Worm (Caenorhabditis elegans) whole organism, L4 larva: ENCODE results near the gene div-1.

Experiments
- F10B5.3 ChIP-seq: sonication (generic microtip); optimal IDR thresholded peaks from 2 replicates; lab custom pipeline; 2016; ENCODE audit warnings: mild to moderate bottlenecking, missing genetic modification characterization, missing compliant biosample characterization
- R02D3.7 ChIP-seq: fragments of 150-350 bp; sonication (generic microtip); optimal IDR thresholded peaks from 3 replicates; lab custom pipeline; 2014; ENCODE audit warnings: missing biosample characterization, missing genetic modification characterization
- Y5F2A.4 ChIP-seq: fragments of 200-800 bp; sonication (Bioruptor generic); optimal IDR thresholded peaks from 2 replicates; lab custom pipeline; 2018; ENCODE audit warnings: mild to moderate bottlenecking, missing genetic modification characterization, missing compliant biosample characterization
- aha-1 ChIP-seq: fragments of 150-350 bp; peaks from one replicate; lab custom pipeline; 2014; ENCODE audit warnings: missing biosample characterization, missing genetic modification characterization
- ama-1 ChIP-seq: fragments of 150-350 bp; optimal IDR thresholded peaks from 2 replicates; lab custom pipeline; 2014; ENCODE audit warnings: inconsistent platforms, mixed read lengths
- ceh-82 ChIP-seq: sonication (generic microtip); optimal IDR thresholded peaks from 2 replicates; lab custom pipeline; 2017; ENCODE audit warnings: missing biosample characterization, missing genetic modification characterization
- daf-16 ChIP-seq, 3 experiments: sonication (generic microtip); optimal IDR thresholded peaks; 2 replicates each; lab custom pipeline; 2016 to 2017; ENCODE audit warnings: missing genetic modification characterization in 3 of 3, missing genetic modification reagents in 3 of 3, mild to moderate bottlenecking in 2 of 3, missing compliant biosample characterization in 2 of 3, missing biosample characterization in 1 of 3, moderate library complexity in 1 of 3
- dmd-6 ChIP-seq: fragments of 200-800 bp; sonication (Bioruptor generic); IDR thresholded peaks from 2 replicates; pipeline ENCODE4 v1.3.6; 2022; ENCODE audit warnings: missing genetic modification reagents, missing genetic modification characterization, missing compliant biosample characterization
- dpl-1 ChIP-seq: fragments of 150-350 bp; optimal IDR thresholded peaks from 2 replicates; lab custom pipeline; 2014; ENCODE audit warnings: missing biosample characterization, missing genetic modification reagents, missing genetic modification characterization
- duxl-1 ChIP-seq: sonication (generic microtip); optimal IDR thresholded peaks from 2 replicates; lab custom pipeline; 2016; ENCODE audit warnings: mild to moderate bottlenecking, missing genetic modification characterization, moderate library complexity, missing compliant biosample characterization; ENCODE audit not compliant: poor library complexity
- dve-1 ChIP-seq: sonication (generic microtip); optimal IDR thresholded peaks from 2 replicates; lab custom pipeline; 2017; ENCODE audit warnings: antibody characterized with exemption, mild to moderate bottlenecking, missing genetic modification characterization, missing compliant biosample characterization; ENCODE audit not compliant: insufficient read depth
- gei-8 ChIP-seq: fragments of 200-800 bp; sonication (Bioruptor generic); optimal IDR thresholded peaks from 2 replicates; lab custom pipeline; 2018; ENCODE audit warnings: mild to moderate bottlenecking, missing genetic modification characterization, missing compliant biosample characterization
- hif-1 ChIP-seq, 2 experiments: sonication (generic microtip); optimal IDR thresholded peaks; 2 replicates each; lab custom pipeline; 2016 to 2017; ENCODE audit warnings: missing compliant biosample characterization in 2 of 2, missing genetic modification characterization in 2 of 2, missing genetic modification reagents in 2 of 2, missing genotype in 2 of 2, mild to moderate bottlenecking in 1 of 2
- hlh-11 ChIP-seq: fragments of 200-800 bp; sonication (Bioruptor generic); optimal IDR thresholded peaks from 2 replicates; lab custom pipeline; 2018; ENCODE audit warnings: mild to moderate bottlenecking, missing genetic modification characterization, missing compliant biosample characterization
- hlh-30 ChIP-seq: sonication (generic microtip); optimal IDR thresholded peaks from 2 replicates; lab custom pipeline; 2017; ENCODE audit warnings: antibody characterized with exemption, mild to moderate bottlenecking, missing genetic modification characterization, missing compliant biosample characterization; ENCODE audit not compliant: insufficient read depth
- lin-13 ChIP-seq: fragments of 150-350 bp; optimal IDR thresholded peaks from 2 replicates; lab custom pipeline; 2014; ENCODE audit warnings: missing biosample characterization, missing genetic modification reagents, missing genetic modification characterization
- lsy-2 ChIP-seq, 2 experiments: fragments of 150-350 bp in 1 of 2; sonication (generic microtip) in 1 of 2; optimal IDR thresholded peaks; 2 replicates each; lab custom pipeline; 2014 to 2017; ENCODE audit warnings: missing biosample characterization in 2 of 2, missing genetic modification characterization in 2 of 2
- mep-1 ChIP-seq: fragments of 150-350 bp; sonication (generic microtip); optimal IDR thresholded peaks from 3 replicates; lab custom pipeline; 2014; ENCODE audit warnings: missing biosample characterization, missing genetic modification characterization
- mes-2 ChIP-seq: sonication (generic microtip); optimal IDR thresholded peaks from 2 replicates; lab custom pipeline; 2016; ENCODE audit warnings: missing genotype, mild to moderate bottlenecking, missing genetic modification characterization, missing compliant biosample characterization; ENCODE audit not compliant: poor library complexity, severe bottlenecking
- mxl-2 ChIP-seq: fragments of 200-800 bp; sonication (Bioruptor generic); conservative IDR thresholded peaks from 2 replicates; pipeline ENCODE4 v1.3.6; 2022; ENCODE audit warnings: missing genetic modification reagents, missing genetic modification characterization, missing compliant biosample characterization
- mxl-3 ChIP-seq: fragments of 200-800 bp; sonication (Bioruptor generic); optimal IDR thresholded peaks from 2 replicates; lab custom pipeline; 2018; ENCODE audit warnings: mild to moderate bottlenecking, missing genetic modification characterization, missing compliant biosample characterization
- nhr-102 ChIP-seq: sonication (generic microtip); optimal IDR thresholded peaks from 2 replicates; lab custom pipeline; 2016; ENCODE audit warnings: mild to moderate bottlenecking, missing genetic modification characterization, moderate library complexity, missing compliant biosample characterization
- nhr-111 ChIP-seq: fragments of 200-800 bp; sonication (Bioruptor generic); optimal IDR thresholded peaks from 2 replicates; lab custom pipeline; 2018; ENCODE audit warnings: mild to moderate bottlenecking, missing genetic modification characterization, missing compliant biosample characterization
- nhr-28 ChIP-seq: fragments of 150-350 bp; optimal IDR thresholded peaks from 2 replicates; lab custom pipeline; 2014; ENCODE audit warnings: missing biosample characterization, missing genetic modification characterization
- nhr-41 ChIP-seq: fragments of 200-800 bp; sonication (Bioruptor generic); IDR thresholded peaks from 2 replicates; pipeline ENCODE4 v1.3.6; 2022; ENCODE audit warnings: missing genetic modification reagents, missing genetic modification characterization, missing compliant biosample characterization
- nhr-48 ChIP-seq: sonication (generic microtip); optimal IDR thresholded peaks from 2 replicates; lab custom pipeline; 2016; ENCODE audit warnings: mild to moderate bottlenecking, missing genetic modification characterization, missing compliant biosample characterization
- nhr-77 ChIP-seq: fragments of 150-350 bp; optimal IDR thresholded peaks from 2 replicates; lab custom pipeline; 2014; ENCODE audit warnings: missing biosample characterization, missing genetic modification characterization
- pha-4 ChIP-seq, 2 experiments: fragments of 150-350 bp in 1 of 2; fragments of 200-800 bp in 1 of 2; sonication (Bioruptor generic) in 1 of 2; IDR thresholded peaks in 1 of 2; optimal IDR thresholded peaks in 1 of 2; 2 replicates each; pipeline versions ENCODE4 v1.3.6 to Lab custom; 2014 to 2022; ENCODE audit warnings: missing genetic modification characterization in 2 of 2, missing genetic modification reagents in 2 of 2, missing biosample characterization in 1 of 2, missing compliant biosample characterization in 1 of 2
- php-3 ChIP-seq: fragments of 200-800 bp; sonication (Bioruptor generic); IDR thresholded peaks from 2 replicates; pipeline ENCODE4 v1.3.6; 2022; ENCODE audit warnings: missing genetic modification reagents, missing genetic modification characterization, missing compliant biosample characterization
- pqm-1 ChIP-seq: sonication (generic microtip); optimal IDR thresholded peaks from 2 replicates; lab custom pipeline; 2017; ENCODE audit warnings: missing biosample characterization, missing genetic modification characterization
- rbr-2 ChIP-seq: sonication (generic microtip); optimal IDR thresholded peaks from 2 replicates; lab custom pipeline; 2016; ENCODE audit warnings: missing genotype, missing genetic modification characterization, missing compliant biosample characterization
- snpc-4 ChIP-seq: fragments of 150-350 bp; optimal IDR thresholded peaks from 2 replicates; lab custom pipeline; 2014; ENCODE audit warnings: missing biosample characterization, missing genetic modification characterization
- unc-39 ChIP-seq: sonication (generic microtip); optimal IDR thresholded peaks from 2 replicates; lab custom pipeline; 2017; ENCODE audit warnings: missing biosample characterization, missing genetic modification characterization
- unc-62 ChIP-seq, 3 experiments: fragments of 150-350 bp in 1 of 3; sonication (generic microtip); optimal IDR thresholded peaks in 2 of 3; peaks in 1 of 3; 1 replicate in 1 of 3; 2 replicates in 2 of 3; lab custom pipeline; 2014 to 2017; ENCODE audit warnings: missing biosample characterization in 3 of 3, missing genetic modification characterization in 3 of 3, missing genetic modification reagents in 3 of 3, missing genotype in 1 of 3
- zip-11 ChIP-seq: fragments of 200-800 bp; sonication (Bioruptor generic); IDR thresholded peaks from 2 replicates; pipeline ENCODE4 v1.3.6; 2022; ENCODE audit warnings: missing genetic modification characterization, missing compliant biosample characterization
- ztf-7 ChIP-seq: fragments of 150-350 bp; optimal IDR thresholded peaks from 2 replicates; lab custom pipeline; 2014; ENCODE audit warnings: missing biosample characterization, missing genetic modification characterization

The div-1 gene

DNA sequence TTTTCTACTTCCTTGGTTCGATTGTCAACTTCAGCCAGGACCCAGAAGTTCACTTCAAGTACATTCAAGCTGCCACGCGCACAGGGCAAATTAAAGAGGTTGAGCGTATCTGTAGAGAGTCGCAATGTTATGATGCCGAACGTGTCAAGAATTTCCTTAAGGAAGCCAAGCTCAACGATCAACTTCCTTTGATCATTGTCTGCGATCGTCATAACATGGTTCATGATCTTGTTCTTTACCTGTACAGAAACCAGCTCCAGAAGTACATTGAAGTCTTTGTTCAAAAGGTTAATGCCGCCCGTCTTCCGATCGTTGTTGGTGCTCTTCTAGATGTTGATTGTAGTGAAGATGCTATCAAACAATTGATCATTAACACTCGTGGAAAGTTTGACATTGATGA is 42.0 kb downstream of the div-1 start:
- TF ChIP-seq php-3 (GFP tag; lab: Robert Waterston, UW) (no peak), unc-62 (GFP tag; optimal IDR thresholded peaks at IDR 0.05 in 1 of 2; lab: Kevin White, UChicago) (peak in 1 of 2 experiments; percentile 61), unc-62 (tag; optimal IDR thresholded peaks at IDR 0.05; lab: Kevin White, UChicago) (no peak), pha-4 (GFP tag; IDR thresholded peaks at IDR 0.05; lab: Robert Waterston, UW) (no peak), pha-4 (tag; optimal IDR thresholded peaks at IDR 0.05; lab: Kevin White, UChicago) (no peak), mes-2 (tag; lab: Kevin White, UChicago) (no peak), nhr-102 (tag; lab: Kevin White, UChicago) (no peak), nhr-41 (GFP tag; lab: Robert Waterston, UW) (no peak), nhr-111 (GFP tag; lab: Kevin White, UChicago) (no peak)
- TF ChIP-seq, all 104 proteins: peak for 1

DNA sequence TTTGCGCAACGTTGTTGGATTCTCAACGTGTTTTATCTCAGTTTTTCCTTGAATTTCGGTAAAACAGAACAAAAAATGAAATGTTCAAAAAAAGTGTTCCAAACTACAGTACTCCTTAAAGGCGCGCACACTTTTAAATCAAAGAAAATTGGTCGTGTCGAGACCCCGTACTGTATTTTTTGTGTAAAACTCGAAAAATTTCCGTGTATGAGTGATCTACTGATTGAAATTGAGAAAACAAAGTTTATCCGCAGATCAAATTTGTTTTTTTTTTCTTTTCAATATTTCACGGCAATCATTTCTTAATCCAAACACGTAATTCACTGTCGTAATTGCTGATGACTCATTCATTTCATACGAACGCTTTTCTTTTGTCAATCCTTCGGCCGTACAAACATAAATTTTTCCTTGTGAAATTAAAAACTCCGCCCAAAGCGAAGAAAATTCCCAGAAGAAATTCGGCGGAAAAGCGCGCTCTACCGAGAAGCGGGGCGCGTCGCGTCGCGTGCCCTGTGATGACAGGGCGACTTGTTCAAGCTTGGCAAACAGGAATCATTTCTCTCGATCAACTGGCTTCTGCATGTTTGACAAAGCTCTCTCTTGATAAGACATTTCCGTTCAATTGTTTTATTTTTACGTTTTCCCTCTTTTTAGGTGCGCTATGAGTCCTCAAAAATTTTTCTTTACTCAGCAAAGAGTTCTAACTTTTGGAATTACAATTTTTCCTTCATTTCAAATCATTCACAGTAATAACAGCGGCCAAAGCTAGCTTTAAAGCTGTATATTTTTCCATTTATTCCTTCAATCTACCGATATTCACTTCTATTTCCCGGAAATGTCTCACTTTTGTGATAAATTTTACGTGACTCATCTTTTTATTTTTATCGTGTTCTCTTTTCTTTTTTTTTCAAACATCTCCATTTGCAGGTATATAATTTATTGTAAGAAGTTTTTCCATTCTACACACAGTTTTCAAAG is 45.2 kb downstream of the div-1 start, which contains the start of gene chc-1:
chc-1 (plus strand) TSS at position 928 of the 978 bp plus-strand sequence.
- TF ChIP-seq dpl-1 (GFP tag; lab: Kevin White, UChicago), result peak; percentile 17
- TF ChIP-seq daf-16 (GFP tag; optimal IDR thresholded peaks at IDR 0.05; lab: Kevin White, UChicago), result no peak
- TF ChIP-seq daf-16 (tag; optimal IDR thresholded peaks at IDR 0.05; lab: Kevin White, UChicago), result peak; percentile 26
- peak; percentile 70 for TF ChIP-seq mep-1 (tag; lab: Kevin White, UChicago)
- TF ChIP-seq unc-39, result no peak
- peak; percentile 48 for TF ChIP-seq ama-1 (lab: Kevin White, UChicago)
- TF ChIP-seq lsy-2 (tag; optimal IDR thresholded peaks at IDR 0.05; lab: Kevin White, UChicago), result peak in 1 of 2 experiments; percentile 45
- no peak for TF ChIP-seq gei-8 (GFP tag; lab: Kevin White, UChicago)
- TF ChIP-seq hlh-30 (tag; lab: Kevin White, UChicago), result peak; percentile 64
- TF ChIP-seq mes-2 (tag; lab: Kevin White, UChicago), result peak; percentile 56
- TF ChIP-seq dmd-6 (GFP tag; lab: Robert Waterston, UW), result peak; percentile 33; the same call in 1 of the 2 replicates
- peak; percentile 49 for TF ChIP-seq hlh-11 (tag; lab: Kevin White, UChicago)
- peak; percentile 1 for TF ChIP-seq mxl-3 (GFP tag; lab: Kevin White, UChicago)
- peak; percentile 49 for TF ChIP-seq dve-1 (tag; lab: Kevin White, UChicago)
- TF ChIP-seq nhr-111 (GFP tag; lab: Kevin White, UChicago), result no peak
- no peak for TF ChIP-seq F10B5.3 (tag; lab: Kevin White, UChicago)
- TF ChIP-seq aha-1 (tag; lab: Kevin White, UChicago), result peak; percentile 62
- peak; percentile 50 for TF ChIP-seq pqm-1 (tag; lab: Kevin White, UChicago)
- peak; percentile 36 for TF ChIP-seq nhr-28 (tag; lab: Kevin White, UChicago)
- TF ChIP-seq hif-1 (tag; optimal IDR thresholded peaks at IDR 0.05; lab: Kevin White, UChicago), result peak in 1 of 2 experiments; percentile 4
- no peak for TF ChIP-seq lin-13 (GFP tag; lab: Kevin White, UChicago)

DNA sequence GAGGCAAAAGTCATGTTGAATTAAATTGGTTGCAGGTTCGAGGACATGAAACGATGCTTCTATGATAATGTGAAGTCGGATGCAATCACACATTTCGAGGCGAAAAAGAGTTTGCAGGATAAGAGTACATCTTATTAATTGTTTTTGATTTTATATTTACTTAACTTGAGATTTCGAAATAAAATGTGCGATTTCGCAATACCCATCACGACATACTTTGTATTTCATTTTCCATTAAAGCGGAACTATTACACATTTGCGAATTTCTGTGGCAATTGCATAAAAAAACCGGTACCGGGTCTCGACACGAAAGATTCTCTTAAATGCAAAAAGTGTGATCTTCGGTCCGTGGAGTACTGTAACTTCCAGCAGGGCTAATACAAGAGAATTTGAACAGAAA is 46.0 kb downstream of the div-1 start:
- TF ChIP-seq hlh-30 (tag; lab: Kevin White, UChicago) (no peak), R02D3.7 (no peak), F10B5.3 (tag; lab: Kevin White, UChicago) (no peak), zip-11 (GFP tag; lab: Robert Waterston, UW) (no peak)

DNA sequence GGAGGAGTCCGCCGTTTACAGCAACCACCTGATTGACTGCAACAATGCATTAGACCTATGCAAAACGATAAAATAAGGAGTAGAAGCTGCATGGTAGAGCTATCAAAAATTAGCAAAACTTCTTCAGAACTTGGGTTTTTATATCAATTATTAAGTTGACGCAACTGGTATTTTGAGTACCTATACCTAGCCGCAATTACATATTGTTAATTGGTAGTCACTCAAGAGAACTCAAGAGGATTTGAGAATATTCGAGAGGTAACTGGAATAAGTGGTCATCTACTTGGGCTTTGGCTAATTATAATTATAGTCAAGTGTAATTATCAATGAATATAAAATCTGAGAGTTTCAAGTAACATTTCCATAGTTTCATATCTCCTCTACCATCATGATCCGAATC is 47.1 kb downstream of the div-1 start, which contains the start of the genes T20G5.13 and T20G5.12:
T20G5.13 (minus strand) TSS at position 101 of the 400 bp plus-strand sequence.
T20G5.12 (plus strand) TSS at position 370 of the 400 bp plus-strand sequence.
- TF ChIP-seq php-3 (GFP tag; lab: Robert Waterston, UW) (no peak), ceh-82 (tag; lab: Kevin White, UChicago) (no peak), zip-11 (GFP tag; lab: Robert Waterston, UW) (no peak), rbr-2 (tag; lab: Kevin White, UChicago) (no peak), mes-2 (tag; lab: Kevin White, UChicago) (no peak), ztf-7 (no peak), mxl-2 (GFP tag; lab: Robert Waterston, UW) (no peak), snpc-4 (tag; lab: Kevin White, UChicago) (no peak), nhr-48 (tag; lab: Kevin White, UChicago) (no peak), nhr-77 (tag; lab: Kevin White, UChicago) (no peak), nhr-41 (GFP tag; lab: Robert Waterston, UW) (no peak), duxl-1 (tag; lab: Kevin White, UChicago) (no peak), aha-1 (tag; lab: Kevin White, UChicago) (no peak), Y5F2A.4 (no peak)
